Worm (Caenorhabditis elegans) whole organism, L3 larva: ENCODE measurements around the gene F45E1.1.

Experiments used
- ama-1 ChIP-seq: fragments of 150-350 bp; optimal IDR thresholded peaks from 2 replicates; lab custom pipeline; 2018
- ceh-16 ChIP-seq: sonication (generic microtip); optimal IDR thresholded peaks from 2 replicates; lab custom pipeline; 2017; ENCODE audit warnings: missing biosample characterization, missing genetic modification characterization
- ceh-28 ChIP-seq: fragments of 150-350 bp; optimal IDR thresholded peaks from 2 replicates; lab custom pipeline; 2014; ENCODE audit warnings: missing biosample characterization, missing genetic modification reagents, missing genetic modification characterization
- ceh-82 ChIP-seq: fragments of 150-350 bp; optimal IDR thresholded peaks from 2 replicates; lab custom pipeline; 2014; ENCODE audit warnings: missing biosample characterization, missing genetic modification characterization
- ceh-9 ChIP-seq: sonication (generic microtip); optimal IDR thresholded peaks from 2 replicates; lab custom pipeline; 2018; ENCODE audit warnings: missing biosample characterization, missing genetic modification characterization
- daf-12 ChIP-seq: fragments of 150-350 bp; optimal IDR thresholded peaks from 2 replicates; lab custom pipeline; 2014; ENCODE audit warnings: missing biosample characterization, missing genetic modification reagents, missing genetic modification characterization
- egl-27 ChIP-seq: sonication (generic microtip); optimal IDR thresholded peaks from 4 replicates; lab custom pipeline; 2017; ENCODE audit warnings: missing biosample characterization, missing genetic modification reagents, missing genetic modification characterization
- egl-5 ChIP-seq: fragments of 150-350 bp; optimal IDR thresholded peaks from 2 replicates; lab custom pipeline; 2017; ENCODE audit warnings: missing biosample characterization, missing genetic modification reagents, missing genetic modification characterization, inconsistent platforms
- elt-1 ChIP-seq: fragments of 150-350 bp; optimal IDR thresholded peaks from 2 replicates; lab custom pipeline; 2014; ENCODE audit warnings: missing biosample characterization, missing genetic modification characterization
- elt-2 ChIP-seq: sonication (generic microtip); optimal IDR thresholded peaks from 2 replicates; lab custom pipeline; 2016; ENCODE audit warnings: missing genetic modification reagents, mild to moderate bottlenecking, missing genetic modification characterization, missing compliant biosample characterization
- eor-1 ChIP-seq, 2 experiments: fragments of 150-350 bp; optimal IDR thresholded peaks; 2 replicates each; lab custom pipeline; 2014 to 2018; ENCODE audit warnings: missing biosample characterization in 2 of 2, missing genetic modification characterization in 2 of 2
- fkh-10 ChIP-seq: sonication (generic microtip); optimal IDR thresholded peaks from 2 replicates; lab custom pipeline; 2017; ENCODE audit warnings: missing biosample characterization, missing genetic modification reagents, missing genetic modification characterization
- fos-1 ChIP-seq: fragments of 150-350 bp; optimal IDR thresholded peaks from 2 replicates; lab custom pipeline; 2014; ENCODE audit warnings: missing biosample characterization, missing genetic modification characterization
- hmg-11 ChIP-seq: sonication (generic microtip); optimal IDR thresholded peaks from 2 replicates; lab custom pipeline; 2016; ENCODE audit warnings: missing genetic modification characterization, missing compliant biosample characterization
- jun-1 ChIP-seq: fragments of 150-350 bp; optimal IDR thresholded peaks from 2 replicates; lab custom pipeline; 2014; ENCODE audit warnings: missing biosample characterization, missing genetic modification reagents, missing genetic modification characterization
- lin-15B ChIP-seq: fragments of 150-350 bp; optimal IDR thresholded peaks from 2 replicates; lab custom pipeline; 2014; ENCODE audit warnings: missing biosample characterization, missing genetic modification characterization
- lin-39 ChIP-seq: fragments of 150-350 bp; optimal IDR thresholded peaks from 2 replicates; lab custom pipeline; 2018; ENCODE audit warnings: missing biosample characterization, missing genetic modification reagents, missing genetic modification characterization
- lsy-12 ChIP-seq: sonication (generic microtip); optimal IDR thresholded peaks from 2 replicates; lab custom pipeline; 2016; ENCODE audit warnings: mild to moderate bottlenecking, missing genetic modification characterization, missing compliant biosample characterization
- mdl-1 ChIP-seq: fragments of 150-350 bp; optimal IDR thresholded peaks from 2 replicates; lab custom pipeline; 2014; ENCODE audit warnings: missing biosample characterization, missing genetic modification characterization
- nfya-1 ChIP-seq: sonication (generic microtip); optimal IDR thresholded peaks from 2 replicates; lab custom pipeline; 2017; ENCODE audit warnings: missing genetic modification characterization, mild to moderate bottlenecking, missing compliant biosample characterization, antibody characterized with exemption, moderate library complexity; ENCODE audit not compliant: insufficient read depth
- nhr-11 ChIP-seq: fragments of 150-350 bp; optimal IDR thresholded peaks from 2 replicates; lab custom pipeline; 2014; ENCODE audit warnings: missing biosample characterization, missing genetic modification characterization
- nhr-12 ChIP-seq: fragments of 150-350 bp; optimal IDR thresholded peaks from 2 replicates; lab custom pipeline; 2014; ENCODE audit warnings: missing biosample characterization, missing genetic modification characterization
- nhr-23 ChIP-seq: fragments of 150-350 bp; optimal IDR thresholded peaks from 2 replicates; lab custom pipeline; 2014; ENCODE audit warnings: missing biosample characterization, missing genetic modification reagents, missing genetic modification characterization
- nhr-25 ChIP-seq: sonication (generic microtip); optimal IDR thresholded peaks from 2 replicates; lab custom pipeline; 2017; ENCODE audit warnings: missing biosample characterization, missing genetic modification characterization
- nhr-28 ChIP-seq: fragments of 150-350 bp; optimal IDR thresholded peaks from 2 replicates; lab custom pipeline; 2014; ENCODE audit warnings: missing biosample characterization, missing genetic modification characterization
- nhr-43 ChIP-seq: sonication (generic microtip); optimal IDR thresholded peaks from 2 replicates; lab custom pipeline; 2016; ENCODE audit warnings: mild to moderate bottlenecking, missing genetic modification characterization, missing compliant biosample characterization; ENCODE audit not compliant: poor library complexity, severe bottlenecking
- nhr-76 ChIP-seq: fragments of 150-350 bp; sonication (generic microtip); optimal IDR thresholded peaks from 5 replicates; lab custom pipeline; 2014; ENCODE audit warnings: missing biosample characterization, missing genetic modification characterization
- nhr-77 ChIP-seq: fragments of 150-350 bp; optimal IDR thresholded peaks from 2 replicates; lab custom pipeline; 2014; ENCODE audit warnings: missing biosample characterization, missing genetic modification characterization
- pha-4 ChIP-seq: fragments of 150-350 bp; optimal IDR thresholded peaks from 2 replicates; lab custom pipeline; 2014; ENCODE audit warnings: missing biosample characterization, missing genetic modification reagents, missing genetic modification characterization
- pqm-1 ChIP-seq: fragments of 150-350 bp; optimal IDR thresholded peaks from 2 replicates; lab custom pipeline; 2017; ENCODE audit warnings: missing biosample characterization, missing genetic modification characterization, inconsistent platforms
- sea-2 ChIP-seq: fragments of 150-350 bp; sonication (generic microtip); optimal IDR thresholded peaks from 4 replicates; lab custom pipeline; 2014; ENCODE audit warnings: missing biosample characterization, missing genetic modification reagents, missing genetic modification characterization
- skn-1 ChIP-seq: fragments of 150-350 bp; optimal IDR thresholded peaks from 2 replicates; lab custom pipeline; 2014; ENCODE audit warnings: missing biosample characterization, missing genetic modification characterization
- snpc-4 ChIP-seq: fragments of 150-350 bp; optimal IDR thresholded peaks from 2 replicates; lab custom pipeline; 2014; ENCODE audit warnings: missing biosample characterization, missing genetic modification characterization
- tbx-2 ChIP-seq: sonication (generic microtip); optimal IDR thresholded peaks from 2 replicates; lab custom pipeline; 2016; ENCODE audit warnings: mild to moderate bottlenecking, missing genetic modification characterization, missing compliant biosample characterization
- unc-39 ChIP-seq: sonication (generic microtip); optimal IDR thresholded peaks from 4 replicates; lab custom pipeline; 2017; ENCODE audit warnings: missing biosample characterization, missing genetic modification characterization
- unc-62 ChIP-seq: fragments of 150-350 bp; sonication (generic microtip); optimal IDR thresholded peaks from 4 replicates; lab custom pipeline; 2014; ENCODE audit warnings: missing biosample characterization, missing genetic modification reagents, missing genetic modification characterization
- zag-1 ChIP-seq: fragments of 150-350 bp; optimal IDR thresholded peaks from 2 replicates; lab custom pipeline; 2014; ENCODE audit warnings: missing biosample characterization, missing genetic modification characterization
- ztf-4 ChIP-seq: fragments of 150-350 bp; optimal IDR thresholded peaks from 2 replicates; lab custom pipeline; 2014; ENCODE audit warnings: missing biosample characterization, missing genetic modification characterization

The F45E1.1 gene

ce11 chrX:8003663-8004062, at the start of gene F45E1.1, which contains the start of gene F45E1.2:
TSS of gene F45E1.1 (plus strand) at chrX:8003682.
TSS of gene F45E1.2 (plus strand) at chrX:8003733.
- TF ChIP-seq nhr-77 (tag; lab: Kevin White, UChicago) = no peak
- TF ChIP-seq lin-39 = peak; percentile 67
- no peak for TF ChIP-seq nhr-43 (tag; lab: Kevin White, UChicago)
- no peak for TF ChIP-seq jun-1 (tag; lab: Kevin White, UChicago)
- TF ChIP-seq unc-62 (GFP tag; lab: Kevin White, UChicago) = no peak

ce11 chrX:7953695-7954094, 49.8 kb upstream of the F45E1.1 start:
- peak; percentile 93 for TF ChIP-seq pha-4
- TF ChIP-seq egl-5 (tag; lab: Kevin White, UChicago) = no peak
- TF ChIP-seq, all 47 proteins: peak for 1

- TF ChIP-seq lin-39 (peak; percentile 86), nfya-1 (tag; lab: Kevin White, UChicago) (peak; percentile 13), nhr-77 (tag; lab: Kevin White, UChicago) (no peak), mdl-1 (tag; lab: Kevin White, UChicago) (peak; percentile 2)
These were observed 49.2 kb upstream of the F45E1.1 start, which contains the start of gene dct-1 for ce11 chrX:7954328-7954727. TSS of gene dct-1 (plus strand) at chrX:7954354.

- TF ChIP-seq nhr-12 (tag; lab: Kevin White, UChicago) (no peak), lsy-12 (tag; lab: Kevin White, UChicago) (peak; percentile 36), daf-12 (tag; lab: Kevin White, UChicago) (no peak), nhr-43 (tag; lab: Kevin White, UChicago) (peak; percentile 31), nhr-76 (tag; lab: Kevin White, UChicago) (no peak), zag-1 (tag; lab: Kevin White, UChicago) (no peak), ama-1 (lab: Kevin White, UChicago) (peak; percentile 9), nhr-23 (no peak), ceh-9 (tag; lab: Kevin White, UChicago) (no peak)
- TF ChIP-seq, all 47 proteins: peak for 3
These were observed 47.0 kb upstream of the F45E1.1 start for ce11 chrX:7956449-7956848.

ce11 chrX:7958203-7958602, 45.3 kb upstream of the F45E1.1 start, which contains the start of gene sfxn-2:
TSS of gene sfxn-2 (minus strand) at chrX:7958303.
- TF ChIP-seq fos-1 (tag; lab: Kevin White, UChicago) (no peak), ceh-16 (tag; lab: Kevin White, UChicago) (no peak), nhr-23 (no peak), ceh-28 (tag; lab: Kevin White, UChicago) (no peak), nhr-76 (tag; lab: Kevin White, UChicago) (no peak), sea-2 (GFP tag; lab: Kevin White, UChicago) (no peak)

ce11 chrX:7961623-7962022, 41.9 kb upstream of the F45E1.1 start, which contains the start of gene sem-5:
TSS of gene sem-5 (minus strand) at chrX:7961723.
- TF ChIP-seq nhr-12 (tag; lab: Kevin White, UChicago) = no peak
- no peak for TF ChIP-seq ztf-4 (tag; lab: Kevin White, UChicago)
- no peak for TF ChIP-seq nfya-1 (tag; lab: Kevin White, UChicago)
- no peak for TF ChIP-seq egl-27
- no peak for TF ChIP-seq pha-4
- no peak for TF ChIP-seq jun-1 (tag; lab: Kevin White, UChicago)
- no peak for TF ChIP-seq mdl-1 (tag; lab: Kevin White, UChicago)
- TF ChIP-seq tbx-2 (tag; lab: Kevin White, UChicago) = no peak
- TF ChIP-seq nhr-25 (tag; lab: Kevin White, UChicago) = no peak
- no peak for TF ChIP-seq nhr-28 (tag; lab: Kevin White, UChicago)
- TF ChIP-seq sea-2 (GFP tag; lab: Kevin White, UChicago) = no peak
- no peak for TF ChIP-seq eor-1 (tag; optimal IDR thresholded peaks at IDR 0.05; lab: Kevin White, UChicago)
- TF ChIP-seq unc-39 (tag; lab: Kevin White, UChicago) = no peak
- no peak for TF ChIP-seq skn-1 (tag; lab: Kevin White, UChicago)

ce11 chrX:7962056-7962485, 41.4 kb upstream of the F45E1.1 start:
- no peak for TF ChIP-seq nhr-11 (tag; lab: Kevin White, UChicago)
- no peak for TF ChIP-seq ztf-4 (tag; lab: Kevin White, UChicago)
- peak; percentile 63 for TF ChIP-seq jun-1 (tag; lab: Kevin White, UChicago)
- no peak for TF ChIP-seq egl-27
- no peak for TF ChIP-seq snpc-4 (tag; lab: Kevin White, UChicago)
- TF ChIP-seq elt-2 (tag; lab: Kevin White, UChicago) = peak; percentile 99
- no peak for TF ChIP-seq nhr-12 (tag; lab: Kevin White, UChicago)
- peak; percentile 38 for TF ChIP-seq nfya-1 (tag; lab: Kevin White, UChicago)
- peak; percentile 70 for TF ChIP-seq ceh-28 (tag; lab: Kevin White, UChicago)
- no peak for TF ChIP-seq fos-1 (tag; lab: Kevin White, UChicago)
- TF ChIP-seq nhr-77 (tag; lab: Kevin White, UChicago) = no peak
- TF ChIP-seq elt-1 (tag; lab: Kevin White, UChicago) = no peak
- TF ChIP-seq nhr-25 (tag; lab: Kevin White, UChicago) = peak; percentile 56
- TF ChIP-seq lin-15B (tag; lab: Kevin White, UChicago) = no peak
- TF ChIP-seq mdl-1 (tag; lab: Kevin White, UChicago) = no peak
- TF ChIP-seq pqm-1 (tag; lab: Kevin White, UChicago) = peak; percentile 97
- no peak for TF ChIP-seq eor-1 (tag; optimal IDR thresholded peaks at IDR 0.05; lab: Kevin White, UChicago)
- no peak for TF ChIP-seq ceh-82 (tag; lab: Kevin White, UChicago)
- TF ChIP-seq unc-62 (GFP tag; lab: Kevin White, UChicago) = no peak
- TF ChIP-seq hmg-11 = peak; percentile 51
- no peak for TF ChIP-seq fkh-10 (GFP tag; lab: Kevin White, UChicago)
